Fruit fly (Drosophila melanogaster) whole organism, wandering third instar larva: Measurements from ENCODE around the gene spirit.

Experiments used
- Hr83 ChIP-seq: fragments of 200-300 bp; sonication (Bioruptor generic); optimal IDR thresholded peaks from 2 replicates; lab custom pipeline; 2016; ENCODE audit warnings: missing biosample characterization, mild to moderate bottlenecking, missing genetic modification characterization, moderate library complexity; ENCODE audit not compliant: poor library complexity, severe bottlenecking
- Myc ChIP-seq: fragments of >200 bp; optimal IDR thresholded peaks from 2 replicates; lab custom pipeline; 2017
- br ChIP-seq: fragments of 200-800 bp; sonication (Bioruptor generic); optimal IDR thresholded peaks from 2 replicates; lab custom pipeline; 2016; ENCODE audit warnings: missing biosample characterization, missing genetic modification characterization
- dmrt93B ChIP-seq: fragments of 200-800 bp; sonication (Bioruptor generic); optimal IDR thresholded peaks from 2 replicates; lab custom pipeline; 2018; ENCODE audit warnings: missing biosample characterization, mild to moderate bottlenecking, missing genetic modification characterization
- foxo ChIP-seq, 2 experiments: fragments of 200-800 bp; sonication (Bioruptor generic); optimal IDR thresholded peaks; 2 replicates in 1 of 2; 3 replicates in 1 of 2; lab custom pipeline; 2016 to 2017; ENCODE audit warnings: missing biosample characterization in 2 of 2, missing genetic modification characterization in 2 of 2
- h ChIP-seq: fragments of 200-800 bp; sonication (Bioruptor generic); optimal IDR thresholded peaks from 3 replicates; lab custom pipeline; 2016; ENCODE audit warnings: missing biosample characterization, mild to moderate bottlenecking, missing genetic modification characterization

dm6 chrX:8538182-8538581, 35.2 kb downstream of the spirit start:
- no peak for TF ChIP-seq Myc (lab: Kevin White, UChicago)
- peak; percentile 17 for TF ChIP-seq h (GFP tag; lab: Kevin White, UChicago)
- TF ChIP-seq Hr83 (GFP tag; lab: Kevin White, UChicago): no peak
- no peak for TF ChIP-seq br
- peak in 1 of 2 experiments; percentile 46 for TF ChIP-seq foxo (GFP tag; optimal IDR thresholded peaks at IDR 0.05; lab: Kevin White, UChicago)
- no peak for TF ChIP-seq dmrt93B
